Fruit fly (Drosophila melanogaster) S2 (cell line): ENCODE results near the gene CG9356.

Experiments
- CG8478 ChIP-seq: fragments of >200 bp; optimal IDR thresholded peaks from 2 replicates; lab custom pipeline; 2018
- CTCF ChIP-seq, 2 experiments: fragments of >200 bp; optimal IDR thresholded peaks; 2 replicates each; lab custom pipeline; 2018

DNA sequence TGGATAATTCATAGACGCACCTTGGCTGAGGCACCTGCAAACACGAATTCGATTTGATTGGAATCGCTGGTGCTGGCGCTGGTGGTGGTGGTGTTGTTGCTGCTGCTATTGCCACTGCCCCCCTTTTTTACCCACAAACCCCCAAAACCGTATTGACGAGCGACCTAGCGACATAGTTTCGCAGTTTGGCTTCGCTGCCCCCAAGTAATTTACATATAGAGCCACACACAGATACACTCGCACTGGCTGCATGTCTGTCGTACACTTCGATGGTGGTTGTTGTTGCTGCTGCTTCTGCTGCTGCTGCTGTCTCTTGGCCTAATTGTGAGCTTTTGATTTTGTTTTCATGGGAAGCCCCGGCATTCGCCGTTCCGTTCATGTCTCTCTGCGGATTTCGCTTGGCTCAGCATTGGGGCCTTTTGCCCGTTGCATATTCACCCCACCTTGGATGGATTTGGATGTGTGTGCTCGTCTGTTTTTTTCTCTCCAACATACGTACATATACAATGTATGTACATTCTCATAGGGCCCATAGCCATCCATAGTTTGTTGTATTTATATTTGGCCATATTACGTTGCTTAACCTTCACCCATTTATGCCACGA, 20.1 kb upstream of the CG9356 start:
- no peak for TF ChIP-seq CG8478
- no peak for TF ChIP-seq CTCF (optimal IDR thresholded peaks at IDR 0.05; lab: Kevin White, UChicago)
